Worm (Caenorhabditis elegans) whole organism, young adult: Measurements from ENCODE around the gene F07A11.4.

Experiments
- B0019.2 ChIP-seq: fragments of 200-800 bp; sonication (Bioruptor generic); conservative IDR thresholded peaks from 2 replicates; pipeline ENCODE4 v1.3.6; 2022; ENCODE audit warnings: missing genetic modification reagents, missing genetic modification characterization, missing compliant biosample characterization
- F23B12.7 ChIP-seq: sonication (generic microtip); optimal IDR thresholded peaks from 2 replicates; lab custom pipeline; 2017; ENCODE audit warnings: missing genetic modification characterization, mild to moderate bottlenecking, missing compliant biosample characterization, antibody characterized with exemption, moderate library complexity; ENCODE audit not compliant: insufficient read depth
- F33H1.4 ChIP-seq: fragments of 200-800 bp; sonication (Bioruptor generic); IDR thresholded peaks from 2 replicates; pipeline ENCODE4 v1.3.6; 2022; ENCODE audit warnings: missing genetic modification reagents, missing genetic modification characterization, missing compliant biosample characterization
- F39B2.1 ChIP-seq: fragments of 200-800 bp; sonication (Bioruptor generic); IDR thresholded peaks from 2 replicates; pipeline ENCODE4 v1.3.6; 2022; ENCODE audit warnings: missing genetic modification reagents, missing genetic modification characterization, missing compliant biosample characterization
- K12H6.12 ChIP-seq: fragments of 200-800 bp; sonication (Bioruptor generic); optimal IDR thresholded peaks from 2 replicates; lab custom pipeline; 2018; ENCODE audit warnings: mild to moderate bottlenecking, missing genetic modification characterization, missing compliant biosample characterization
- T07F8.4 ChIP-seq: sonication (generic microtip); optimal IDR thresholded peaks from 2 replicates; lab custom pipeline; 2016; ENCODE audit warnings: mild to moderate bottlenecking, missing genetic modification characterization, moderate library complexity, missing compliant biosample characterization
- Y53F4B.3 ChIP-seq: fragments of 200-800 bp; sonication (Bioruptor generic); IDR thresholded peaks from 2 replicates; pipeline ENCODE4 v1.3.6; 2022; ENCODE audit warnings: missing genetic modification reagents, missing genetic modification characterization, missing compliant biosample characterization
- Y53G8AR.9 ChIP-seq: fragments of 200-800 bp; sonication (Bioruptor generic); conservative IDR thresholded peaks from 2 replicates; pipeline ENCODE4 v1.3.6; 2022; ENCODE audit warnings: missing genetic modification reagents, missing genetic modification characterization, missing compliant biosample characterization
- Y67H2A.10 ChIP-seq: fragments of 200-800 bp; sonication (Bioruptor generic); conservative IDR thresholded peaks from 2 replicates; pipeline ENCODE4 v1.3.6; 2022; ENCODE audit warnings: missing genetic modification reagents, missing genetic modification characterization, missing compliant biosample characterization
- Y95B8A.8 ChIP-seq: fragments of 200-800 bp; sonication (Bioruptor generic); IDR thresholded peaks from 2 replicates; pipeline ENCODE4 v1.3.6; 2022; ENCODE audit warnings: missing genetic modification reagents, missing genetic modification characterization, missing compliant biosample characterization
- ama-1 ChIP-seq, 3 experiments: fragments of 150-350 bp in 1 of 3; sonication (generic microtip) in 2 of 3; optimal IDR thresholded peaks; 2 replicates each; lab custom pipeline; 2014 to 2018; ENCODE audit warnings: missing biosample characterization in 2 of 3, missing genetic modification characterization in 2 of 3, missing genetic modification reagents in 2 of 3
- aptf-2 ChIP-seq: fragments of 200-800 bp; sonication (Bioruptor generic); conservative IDR thresholded peaks from 2 replicates; pipeline ENCODE4 v1.3.6; 2022; ENCODE audit warnings: missing genetic modification reagents, missing genetic modification characterization, missing compliant biosample characterization
- athp-1 ChIP-seq: sonication (generic microtip); optimal IDR thresholded peaks from 2 replicates; lab custom pipeline; 2017; ENCODE audit warnings: mild to moderate bottlenecking, missing genetic modification characterization, missing compliant biosample characterization
- bed-1 ChIP-seq: fragments of 200-800 bp; sonication (Bioruptor generic); IDR thresholded peaks from 2 replicates; pipeline ENCODE4 v1.3.6; 2022; ENCODE audit warnings: missing genetic modification reagents, missing genetic modification characterization, missing compliant biosample characterization
- cebp-1 ChIP-seq, 2 experiments: fragments of 200-800 bp in 1 of 2; sonication (Bioruptor generic) in 1 of 2; sonication (generic microtip) in 1 of 2; IDR thresholded peaks in 1 of 2; optimal IDR thresholded peaks in 1 of 2; 2 replicates each; pipeline versions ENCODE4 v1.3.6 to Lab custom; 2017 to 2022; ENCODE audit warnings: missing compliant biosample characterization in 2 of 2, missing genetic modification characterization in 2 of 2, mild to moderate bottlenecking in 1 of 2, missing genetic modification reagents in 1 of 2, moderate library complexity in 1 of 2
- ceh-40 ChIP-seq: fragments of 200-800 bp; sonication (Bioruptor generic); IDR thresholded peaks from 2 replicates; pipeline ENCODE4 v1.3.6; 2022; ENCODE audit warnings: missing genetic modification characterization, missing compliant biosample characterization
- egl-18 ChIP-seq: fragments of 200-800 bp; sonication (Bioruptor generic); IDR thresholded peaks from 2 replicates; pipeline ENCODE4 v1.3.6; 2022; ENCODE audit warnings: missing genetic modification reagents, missing genetic modification characterization, missing compliant biosample characterization
- egl-44 ChIP-seq: fragments of 200-800 bp; sonication (Bioruptor generic); IDR thresholded peaks from 2 replicates; pipeline ENCODE4 v1.3.6; 2022; ENCODE audit warnings: missing genetic modification reagents, missing genetic modification characterization, missing compliant biosample characterization
- ekl-4 ChIP-seq: fragments of 200-800 bp; sonication (Bioruptor generic); IDR thresholded peaks from 2 replicates; pipeline ENCODE4 v1.3.6; 2022; ENCODE audit warnings: missing genetic modification reagents, missing genetic modification characterization, missing compliant biosample characterization
- ets-4 ChIP-seq: fragments of 200-800 bp; sonication (Bioruptor generic); optimal IDR thresholded peaks from 2 replicates; lab custom pipeline; 2018; ENCODE audit warnings: mild to moderate bottlenecking, missing genetic modification characterization, missing compliant biosample characterization
- gei-17 ChIP-seq: fragments of 200-800 bp; sonication (Bioruptor generic); optimal IDR thresholded peaks from 2 replicates; lab custom pipeline; 2018; ENCODE audit warnings: mild to moderate bottlenecking, missing genetic modification characterization, missing compliant biosample characterization
- hmg-20 ChIP-seq: fragments of 200-800 bp; sonication (Bioruptor generic); IDR thresholded peaks from 2 replicates; pipeline ENCODE4 v1.3.6; 2022; ENCODE audit warnings: missing genetic modification reagents, missing genetic modification characterization, missing compliant biosample characterization
- hrde-1 ChIP-seq: sonication (generic microtip); optimal IDR thresholded peaks from 2 replicates; lab custom pipeline; 2016; ENCODE audit warnings: missing genetic modification characterization, mild to moderate bottlenecking, missing compliant biosample characterization, moderate library complexity, missing genotype, missing genetic modification reagents, borderline replicate concordance
- hsf-1 ChIP-seq: fragments of 200-800 bp; sonication (Bioruptor generic); IDR thresholded peaks from 2 replicates; pipeline ENCODE4 v1.3.6; 2022; ENCODE audit warnings: missing genetic modification reagents, missing genetic modification characterization, missing compliant biosample characterization
- let-607 ChIP-seq, 2 experiments: fragments of 200-800 bp in 1 of 2; sonication (Bioruptor generic) in 1 of 2; sonication (generic microtip) in 1 of 2; optimal IDR thresholded peaks; 2 replicates each; lab custom pipeline; 2016 to 2018; ENCODE audit warnings: mild to moderate bottlenecking in 2 of 2, missing compliant biosample characterization in 2 of 2, missing genetic modification characterization in 2 of 2, moderate library complexity in 2 of 2, missing genotype in 1 of 2
- lin-26 ChIP-seq: fragments of 200-800 bp; sonication (Bioruptor generic); IDR thresholded peaks from 2 replicates; pipeline ENCODE4 v1.3.6; 2022; ENCODE audit warnings: missing genetic modification reagents, missing genetic modification characterization, missing compliant biosample characterization
- lin-35 ChIP-seq, 3 experiments: fragments of 150-350 bp in 2 of 3; sonication (generic microtip) in 1 of 3; optimal IDR thresholded peaks; 2 replicates each; lab custom pipeline; 2014 to 2018; ENCODE audit warnings: missing biosample characterization in 3 of 3, missing genetic modification characterization in 3 of 3, missing genetic modification reagents in 3 of 3
- lir-1 ChIP-seq: fragments of 200-800 bp; sonication (Bioruptor generic); conservative IDR thresholded peaks from 2 replicates; pipeline ENCODE4 v1.3.6; 2022; ENCODE audit warnings: missing genetic modification reagents, missing genetic modification characterization, missing compliant biosample characterization
- lsy-27 ChIP-seq: sonication (generic microtip); optimal IDR thresholded peaks from 2 replicates; lab custom pipeline; 2017; ENCODE audit warnings: missing genetic modification characterization, mild to moderate bottlenecking, missing compliant biosample characterization, antibody characterized with exemption, missing genotype, borderline replicate concordance; ENCODE audit not compliant: insufficient read depth
- madf-3 ChIP-seq: fragments of 200-800 bp; sonication (Bioruptor generic); IDR thresholded peaks from 2 replicates; pipeline ENCODE4 v1.3.6; 2022; ENCODE audit warnings: missing genetic modification reagents, missing genetic modification characterization, missing compliant biosample characterization
- mel-28 ChIP-seq: sonication (generic microtip); optimal IDR thresholded peaks from 2 replicates; lab custom pipeline; 2016; ENCODE audit warnings: borderline replicate concordance, mild to moderate bottlenecking, missing genetic modification characterization, missing compliant biosample characterization
- mes-4 ChIP-seq: sonication (generic microtip); optimal IDR thresholded peaks from 2 replicates; lab custom pipeline; 2016; ENCODE audit warnings: missing genotype, missing genetic modification characterization, missing compliant biosample characterization
- nhr-120 ChIP-seq: fragments of 200-800 bp; sonication (Bioruptor generic); IDR thresholded peaks from 2 replicates; pipeline ENCODE4 v1.3.6; 2022; ENCODE audit warnings: missing genetic modification characterization, missing compliant biosample characterization
- nhr-179 ChIP-seq: sonication (generic microtip); optimal IDR thresholded peaks from 2 replicates; lab custom pipeline; 2016; ENCODE audit warnings: mild to moderate bottlenecking, missing genetic modification characterization, missing compliant biosample characterization
- nhr-27 ChIP-seq: fragments of 200-800 bp; sonication (Bioruptor generic); optimal IDR thresholded peaks from 2 replicates; lab custom pipeline; 2018; ENCODE audit warnings: mild to moderate bottlenecking, missing genetic modification characterization, moderate library complexity, missing compliant biosample characterization
- pbrm-1 ChIP-seq: fragments of 200-800 bp; sonication (Bioruptor generic); IDR thresholded peaks from 2 replicates; pipeline ENCODE4 v1.3.6; 2022; ENCODE audit warnings: missing genetic modification reagents, missing genetic modification characterization, missing compliant biosample characterization
- rcor-1 ChIP-seq: fragments of 200-800 bp; sonication (Bioruptor generic); IDR thresholded peaks from 2 replicates; pipeline ENCODE4 v1.3.6; 2022; ENCODE audit warnings: missing genetic modification reagents, missing genetic modification characterization, missing compliant biosample characterization
- rec-8 ChIP-seq, 2 experiments: sonication (generic microtip); optimal IDR thresholded peaks; 2 replicates each; lab custom pipeline; 2016; ENCODE audit warnings: mild to moderate bottlenecking in 2 of 2, missing genetic modification characterization in 2 of 2, missing genetic modification reagents in 2 of 2, missing genotype in 2 of 2, missing biosample characterization in 1 of 2, missing compliant biosample characterization in 1 of 2, moderate library complexity in 1 of 2
- snpc-3.4 ChIP-seq: sonication (generic microtip); optimal IDR thresholded peaks from 2 replicates; lab custom pipeline; 2017; ENCODE audit warnings: missing genetic modification characterization, mild to moderate bottlenecking, missing compliant biosample characterization, antibody characterized with exemption, moderate library complexity, missing genotype, missing genetic modification reagents
- tbx-9 ChIP-seq: sonication (generic microtip); optimal IDR thresholded peaks from 2 replicates; lab custom pipeline; 2016; ENCODE audit warnings: borderline replicate concordance, missing genetic modification characterization, inconsistent platforms, missing compliant biosample characterization
- unc-62 ChIP-seq: fragments of 150-350 bp; optimal IDR thresholded peaks from 2 replicates; lab custom pipeline; 2014; ENCODE audit warnings: missing biosample characterization, missing genetic modification reagents, missing genetic modification characterization
- zfh-2 ChIP-seq: fragments of 200-800 bp; sonication (Bioruptor generic); conservative IDR thresholded peaks from 2 replicates; pipeline ENCODE4 v1.3.6; 2022; ENCODE audit warnings: missing genetic modification reagents, missing genetic modification characterization, missing compliant biosample characterization
- zim-3 ChIP-seq: sonication (generic microtip); optimal IDR thresholded peaks from 2 replicates; lab custom pipeline; 2017; ENCODE audit warnings: mild to moderate bottlenecking, missing genetic modification characterization, moderate library complexity, missing compliant biosample characterization
- ztf-22 ChIP-seq: fragments of 200-800 bp; sonication (Bioruptor generic); optimal IDR thresholded peaks from 2 replicates; lab custom pipeline; 2018; ENCODE audit warnings: mild to moderate bottlenecking, missing genetic modification characterization, moderate library complexity, missing compliant biosample characterization
- ztf-6 ChIP-seq: fragments of 200-800 bp; sonication (Bioruptor generic); IDR thresholded peaks from 2 replicates; pipeline ENCODE4 v1.3.6; 2022; ENCODE audit warnings: missing genetic modification reagents, missing genetic modification characterization, missing compliant biosample characterization

The F07A11.4 gene

ce11 chrII:11619895-11620439, 19.2 kb downstream of the F07A11.4 start (continued):
- TF ChIP-seq gei-17, result peak; percentile 61
- peak; percentile 80 for TF ChIP-seq egl-18 (GFP tag; lab: Robert Waterston, UW)
- no peak for TF ChIP-seq nhr-179
- no peak for TF ChIP-seq nhr-120 (GFP tag; lab: Robert Waterston, UW)
- TF ChIP-seq rec-8 (tag; optimal IDR thresholded peaks at IDR 0.05; lab: Kevin White, UChicago), result no peak
- TF ChIP-seq mel-28 (tag; lab: Kevin White, UChicago), result no peak
- peak; percentile 72; the same call in 1 of the 2 replicates for TF ChIP-seq egl-44 (GFP tag; lab: Robert Waterston, UW)
- no peak for TF ChIP-seq bed-1
- no peak for TF ChIP-seq lin-26 (GFP tag; lab: Robert Waterston, UW)
- TF ChIP-seq F33H1.4 (GFP tag; lab: Robert Waterston, UW), result no peak
- no peak for TF ChIP-seq Y67H2A.10 (GFP tag; lab: Robert Waterston, UW)
- 0 out of 2 replicates have a peak, but pooled peaks have one; percentile 55 for TF ChIP-seq pbrm-1 (GFP tag; lab: Robert Waterston, UW)
- peak; percentile 49; the same call in 1 of the 2 replicates for TF ChIP-seq ekl-4 (GFP tag; lab: Robert Waterston, UW)
- TF ChIP-seq hmg-20 (GFP tag; lab: Robert Waterston, UW), result 0 out of 2 replicates have a peak, but pooled peaks have one; percentile 44
- TF ChIP-seq rcor-1 (GFP tag; lab: Robert Waterston, UW), result no peak
- TF ChIP-seq madf-3, result 0 out of 2 replicates have a peak, but pooled peaks have one; percentile 36
- no peak for TF ChIP-seq zim-3 (tag; lab: Kevin White, UChicago)
- TF ChIP-seq hsf-1 (GFP tag; lab: Robert Waterston, UW), result no peak
- no peak for TF ChIP-seq aptf-2
- no peak for TF ChIP-seq Y95B8A.8 (GFP tag; lab: Robert Waterston, UW)
- TF ChIP-seq F39B2.1 (GFP tag; lab: Robert Waterston, UW), result no peak
- no peak for TF ChIP-seq ama-1 (optimal IDR thresholded peaks at IDR 0.05; lab: Kevin White, UChicago)
- TF ChIP-seq ama-1 (GFP tag; optimal IDR thresholded peaks at IDR 0.05; lab: Kevin White, UChicago), result no peak
- TF ChIP-seq T07F8.4 (tag; lab: Kevin White, UChicago), result peak; percentile 24
- peak; percentile 71 for TF ChIP-seq cebp-1 (GFP tag; IDR thresholded peaks at IDR 0.05; lab: Robert Waterston, UW)
- TF ChIP-seq cebp-1 (tag; optimal IDR thresholded peaks at IDR 0.05; lab: Kevin White, UChicago), result peak; percentile 89
- TF ChIP-seq ztf-6 (GFP tag; lab: Robert Waterston, UW), result no peak
- TF ChIP-seq zfh-2 (GFP tag; lab: Robert Waterston, UW), result peak; percentile 100
- no peak for TF ChIP-seq lsy-27 (tag; lab: Kevin White, UChicago)
- no peak for TF ChIP-seq lir-1 (GFP tag; lab: Robert Waterston, UW)
- no peak for TF ChIP-seq Y53G8AR.9 (GFP tag; lab: Robert Waterston, UW)
- TF ChIP-seq nhr-27 (tag; lab: Kevin White, UChicago), result no peak
- no peak for TF ChIP-seq F23B12.7 (tag; lab: Kevin White, UChicago)
- peak; percentile 79 for TF ChIP-seq ets-4 (GFP tag; lab: Kevin White, UChicago)
- TF ChIP-seq tbx-9 (tag; lab: Kevin White, UChicago), result no peak
- TF ChIP-seq hrde-1, result no peak
- TF ChIP-seq ztf-22, result peak; percentile 63
- peak in 1 of 3 experiments; percentile 36 for TF ChIP-seq lin-35 (GFP tag; optimal IDR thresholded peaks at IDR 0.05; lab: Kevin White, UChicago)
- no peak for TF ChIP-seq athp-1 (tag; lab: Kevin White, UChicago)
- peak; percentile 51 to 68 for TF ChIP-seq let-607 (tag; optimal IDR thresholded peaks at IDR 0.05; lab: Kevin White, UChicago)
- TF ChIP-seq snpc-3.4 (tag; lab: Kevin White, UChicago), result no peak
- no peak for TF ChIP-seq mes-4 (tag; lab: Kevin White, UChicago)
- no peak for TF ChIP-seq unc-62
- TF ChIP-seq ceh-40, result no peak
- TF ChIP-seq K12H6.12, result peak; percentile 91
- TF ChIP-seq B0019.2 (GFP tag; lab: Robert Waterston, UW), result no peak
- TF ChIP-seq Y53F4B.3, result no peak
